Fruit fly (Drosophila melanogaster): Measurements from ENCODE around the gene wkd.

Gene wkd

DNA sequence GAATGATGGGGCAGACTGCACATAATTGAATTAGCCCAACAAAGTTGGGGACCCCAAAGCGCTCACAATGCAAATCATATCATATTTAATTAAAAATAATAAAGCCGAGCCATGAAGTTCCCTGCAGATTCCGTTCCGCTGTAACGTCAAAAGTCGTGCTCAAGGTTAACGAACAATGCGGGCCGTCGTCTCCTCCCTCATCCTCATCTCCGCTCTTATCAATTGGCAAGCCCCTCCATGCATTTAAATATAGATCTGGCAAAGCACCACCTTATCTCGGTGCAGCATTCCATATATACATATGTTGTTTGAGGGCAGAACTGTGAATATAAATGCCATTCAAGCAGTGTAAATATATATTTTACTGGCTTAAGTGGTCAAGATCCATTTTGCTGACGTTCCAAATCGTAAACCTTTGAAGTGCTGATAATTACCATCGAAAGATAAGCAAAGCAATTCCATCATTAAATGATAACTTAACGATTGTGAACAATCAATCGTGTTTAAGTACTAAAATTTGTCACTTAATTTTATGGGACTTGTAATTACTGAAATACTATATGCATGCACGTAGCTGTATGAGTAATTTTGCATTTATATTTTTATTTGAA, 16.5 kb upstream of the wkd start:
- no peak for TF ChIP-seq psq (optimal IDR thresholded peaks at IDR 0.05)
- no peak for TF ChIP-seq Sin3A (optimal IDR thresholded peaks at IDR 0.05)
- TF ChIP-seq insv (optimal IDR thresholded peaks at IDR 0.05), result no peak
- no peak for TF ChIP-seq ttk (optimal IDR thresholded peaks at IDR 0.05)
- no peak for TF ChIP-seq Myc (optimal IDR thresholded peaks at IDR 0.05)
- TF ChIP-seq h (optimal IDR thresholded peaks at IDR 0.05), result no peak

DNA sequence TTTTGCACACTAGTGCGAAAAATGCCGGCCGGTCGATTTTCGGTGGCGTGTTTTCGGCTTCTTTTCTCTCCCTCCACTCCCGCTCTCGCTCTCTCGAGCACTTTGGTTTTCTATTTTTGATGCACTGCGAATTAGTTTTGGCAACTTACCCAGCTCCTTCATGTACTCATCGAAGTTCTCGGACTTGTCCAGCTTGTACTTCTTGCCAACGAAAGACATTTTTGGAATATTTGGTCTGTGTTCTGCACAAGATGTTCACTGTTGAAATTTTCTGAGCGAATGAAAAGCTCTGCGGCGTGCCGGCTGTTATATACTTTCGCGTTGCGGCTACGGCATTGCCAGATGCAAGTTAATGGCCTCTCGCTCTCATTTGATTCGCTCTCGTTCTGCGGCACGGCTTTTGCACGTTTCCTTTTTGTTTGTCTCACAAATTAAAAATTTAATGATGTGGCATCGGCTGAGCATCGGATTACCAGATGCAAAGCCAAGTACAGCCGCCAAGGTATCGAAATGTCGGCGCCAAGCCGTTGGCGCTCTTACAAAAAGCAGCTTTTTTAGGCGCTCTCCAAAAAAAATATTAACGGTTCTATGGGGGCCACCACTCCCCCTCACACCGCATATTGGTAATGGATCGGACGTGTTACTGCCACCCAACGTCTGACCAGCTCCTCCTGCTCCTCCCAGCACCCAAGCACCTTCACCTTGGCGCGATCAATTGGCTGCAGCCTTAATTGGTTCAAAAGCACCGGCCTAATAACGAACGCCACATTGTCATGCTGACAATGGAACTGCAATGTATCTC, 14.4 kb upstream of the wkd start, which contains the start of the genes fabp and sea:
Gene fabp (minus strand): TSS at position 286 of the 802 bp plus-strand sequence.
Gene sea (minus strand): TSS at position 286 of the 802 bp plus-strand sequence.
- TF ChIP-seq Sin3A (optimal IDR thresholded peaks at IDR 0.05) (no peak), psq (optimal IDR thresholded peaks at IDR 0.05) (no peak), ttk (optimal IDR thresholded peaks at IDR 0.05) (no peak), h (optimal IDR thresholded peaks at IDR 0.05) (no peak), insv (optimal IDR thresholded peaks at IDR 0.05) (no peak), Myc (optimal IDR thresholded peaks at IDR 0.05) (no peak)

DNA sequence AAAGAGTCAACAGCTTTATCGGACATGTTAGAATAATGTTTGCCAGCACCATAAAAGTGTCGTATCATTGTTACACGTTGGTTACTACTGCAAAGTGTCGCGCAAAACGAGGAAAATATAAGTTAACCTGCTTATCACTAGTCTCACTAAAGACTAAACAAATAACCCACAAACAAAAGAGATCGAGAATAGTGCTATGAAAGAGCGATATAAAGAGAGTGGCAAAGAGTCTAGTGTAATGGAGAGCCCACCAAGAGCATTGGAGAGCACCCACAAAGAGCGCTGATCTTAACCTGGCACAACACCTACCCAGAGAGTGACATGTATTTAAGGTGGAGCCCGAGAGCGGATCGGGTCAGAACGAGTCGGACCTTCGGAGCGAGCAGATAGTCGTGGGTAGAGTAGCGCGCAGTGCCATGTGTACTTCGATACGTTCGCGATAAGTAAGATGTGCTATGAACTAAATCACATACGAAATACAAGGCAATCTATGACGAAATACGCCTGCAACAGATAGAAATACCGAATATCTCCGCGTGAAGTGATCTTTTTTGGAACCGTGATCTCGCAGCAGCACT, 12.4 kb upstream of the wkd start, which contains the start of gene Mrp4:
Gene Mrp4 (plus strand): TSS at position 378 of the 578 bp plus-strand sequence.
- TF ChIP-seq h (optimal IDR thresholded peaks at IDR 0.05) (no peak), psq (optimal IDR thresholded peaks at IDR 0.05) (no peak), Myc (optimal IDR thresholded peaks at IDR 0.05) (no peak), ttk (optimal IDR thresholded peaks at IDR 0.05) (no peak), insv (optimal IDR thresholded peaks at IDR 0.05) (no peak), Sin3A (optimal IDR thresholded peaks at IDR 0.05) (no peak)

DNA sequence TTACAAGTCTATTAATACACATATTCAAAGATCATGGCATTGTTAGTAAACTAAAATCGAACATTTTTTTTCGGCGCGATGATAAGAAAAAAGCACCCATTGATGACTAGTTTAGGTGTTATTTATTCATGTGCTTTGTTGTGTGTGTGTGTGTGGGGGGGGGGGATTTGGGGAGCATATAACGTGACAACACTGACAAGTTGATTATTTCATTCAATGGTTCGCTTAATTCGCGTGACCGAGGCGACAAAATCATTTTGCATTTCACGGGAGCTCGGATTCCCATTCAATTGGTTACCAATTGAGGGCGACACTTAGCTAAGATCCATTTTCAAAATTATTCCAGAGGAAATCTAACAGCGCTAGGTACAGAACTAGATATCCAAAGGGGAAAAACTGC, 11.4 kb upstream of the wkd start:
- TF ChIP-seq insv (optimal IDR thresholded peaks at IDR 0.05), result no peak
- TF ChIP-seq psq (optimal IDR thresholded peaks at IDR 0.05), result no peak
- TF ChIP-seq Myc (optimal IDR thresholded peaks at IDR 0.05), result no peak
- TF ChIP-seq h (optimal IDR thresholded peaks at IDR 0.05), result no peak
- no peak for TF ChIP-seq ttk (optimal IDR thresholded peaks at IDR 0.05)
- TF ChIP-seq Sin3A (optimal IDR thresholded peaks at IDR 0.05), result no peak

DNA sequence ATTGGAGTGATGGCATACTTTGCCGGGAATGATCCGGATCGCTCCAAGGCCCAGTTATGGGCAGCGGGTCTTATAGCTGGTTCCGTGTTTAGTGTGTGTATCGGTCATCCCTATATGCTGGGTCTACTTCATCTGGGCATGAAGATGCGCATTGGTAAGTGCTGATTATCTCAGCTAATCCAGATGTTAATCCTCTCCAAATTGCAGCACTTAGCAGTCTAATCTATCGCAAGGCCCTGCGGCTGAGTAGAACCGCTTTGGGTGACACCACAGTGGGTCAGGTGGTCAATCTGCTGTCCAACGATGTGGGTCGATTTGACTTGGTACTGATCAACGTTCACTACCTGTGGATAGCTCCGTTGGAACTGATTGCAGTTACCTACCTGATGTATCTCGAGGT, 10.0 kb upstream of the wkd start:
- TF ChIP-seq insv (optimal IDR thresholded peaks at IDR 0.05), result no peak
- no peak for TF ChIP-seq Myc (optimal IDR thresholded peaks at IDR 0.05)
- no peak for TF ChIP-seq h (optimal IDR thresholded peaks at IDR 0.05)
- TF ChIP-seq Sin3A (optimal IDR thresholded peaks at IDR 0.05), result no peak
- no peak for TF ChIP-seq ttk (optimal IDR thresholded peaks at IDR 0.05)
- no peak for TF ChIP-seq psq (optimal IDR thresholded peaks at IDR 0.05)

DNA sequence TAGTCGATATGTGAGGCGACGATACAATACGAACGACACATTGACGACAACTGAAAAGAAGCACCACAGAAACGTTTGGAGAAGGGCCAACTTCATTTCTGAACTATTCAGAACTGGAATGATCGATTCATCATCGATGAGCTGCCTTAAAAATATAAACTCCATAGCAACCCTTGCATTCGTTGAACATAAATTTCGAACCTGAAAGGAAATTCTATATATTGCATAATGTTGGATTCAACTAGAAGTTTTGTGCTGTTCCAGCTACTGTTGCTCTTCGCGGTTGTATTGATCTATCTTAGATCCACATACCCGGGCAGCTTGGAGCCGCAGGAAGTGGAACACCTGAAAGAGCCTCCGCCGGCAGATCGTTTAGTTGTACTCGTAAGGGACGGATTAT, 2.7 kb upstream of the wkd start, which contains the start of the genes CG6790 and CG5342:
Gene CG6790 (minus strand): TSS at position 101 of the 400 bp plus-strand sequence.
Gene CG5342 (plus strand): TSS at position 182 of the 400 bp plus-strand sequence.
- TF ChIP-seq insv (optimal IDR thresholded peaks at IDR 0.05) (no peak), psq (optimal IDR thresholded peaks at IDR 0.05) (no peak), Sin3A (optimal IDR thresholded peaks at IDR 0.05) (no peak), Myc (optimal IDR thresholded peaks at IDR 0.05) (no peak), h (optimal IDR thresholded peaks at IDR 0.05) (no peak), ttk (optimal IDR thresholded peaks at IDR 0.05) (no peak)

DNA sequence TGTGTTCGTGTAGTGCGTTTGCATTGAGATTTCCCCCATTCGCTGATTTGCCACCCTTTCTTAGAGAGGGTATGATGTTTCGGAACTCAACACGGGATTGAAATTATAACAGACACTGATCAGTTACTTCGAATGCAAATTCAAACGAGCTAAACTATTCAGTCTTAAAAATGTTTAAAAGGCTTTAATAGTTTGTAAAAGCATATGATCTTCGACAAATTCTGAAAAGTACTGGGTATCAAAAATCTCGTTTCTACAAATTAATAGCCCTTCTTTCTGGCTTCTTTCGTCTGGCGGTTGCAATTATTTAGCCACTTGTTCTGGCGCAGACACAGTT, 845 bp downstream of the wkd start:
- no peak for TF ChIP-seq psq (optimal IDR thresholded peaks at IDR 0.05)

DNA sequence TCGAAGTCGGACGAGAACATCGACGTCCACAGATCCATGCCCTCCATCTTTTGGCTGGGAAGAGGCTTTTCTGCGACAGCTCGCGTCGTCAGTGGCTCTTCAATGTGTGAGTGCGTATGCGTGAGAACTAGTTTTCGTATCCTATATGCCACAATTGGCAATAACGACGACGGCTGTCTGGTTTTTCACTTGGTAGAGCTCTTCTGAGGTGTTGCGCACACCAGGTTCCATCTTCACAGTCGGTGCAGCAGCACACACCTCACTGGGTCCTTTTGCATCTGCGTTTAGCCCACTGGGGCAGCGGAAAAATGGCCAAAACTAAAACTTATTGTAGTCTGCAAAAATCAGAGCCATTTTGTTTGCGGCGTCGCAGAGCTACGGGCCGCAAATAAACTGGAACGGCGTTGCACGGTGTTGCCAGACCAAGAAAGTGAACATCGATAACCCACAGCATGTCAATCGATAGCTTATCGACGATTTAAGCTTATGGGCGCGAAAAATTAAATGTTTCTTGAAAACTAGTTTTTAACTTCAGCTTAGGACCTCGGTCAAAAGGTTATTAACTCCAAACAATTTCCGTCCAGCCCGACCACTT, 8.5 kb downstream of the wkd start, which contains the start of gene CG6791:
Gene CG6791 (minus strand): TSS at position 383 of the 595 bp plus-strand sequence.
- TF ChIP-seq ttk (optimal IDR thresholded peaks at IDR 0.05) (no peak), psq (optimal IDR thresholded peaks at IDR 0.05) (no peak), h (optimal IDR thresholded peaks at IDR 0.05) (no peak), Myc (optimal IDR thresholded peaks at IDR 0.05) (no peak), Sin3A (optimal IDR thresholded peaks at IDR 0.05) (no peak), insv (optimal IDR thresholded peaks at IDR 0.05) (no peak)

DNA sequence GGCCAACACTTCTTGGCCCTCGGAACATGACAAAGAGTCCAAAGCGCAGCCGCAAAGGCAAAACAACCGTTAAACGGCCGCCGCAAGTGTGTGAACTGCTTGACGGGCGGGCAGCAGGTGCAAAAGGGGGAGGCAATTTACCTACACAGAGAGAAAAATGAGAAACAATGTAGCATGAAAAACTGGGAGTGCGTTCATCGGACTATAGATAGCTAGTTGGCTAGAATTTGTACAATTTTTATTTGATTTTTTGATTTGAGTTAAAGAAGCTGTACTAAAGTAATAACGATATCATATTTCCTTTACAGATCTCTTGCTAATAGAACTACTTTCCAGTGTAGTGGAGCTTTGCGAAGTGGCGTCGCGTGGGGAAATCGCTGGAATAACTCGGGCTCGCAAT, 14.1 kb downstream of the wkd start:
- no peak for TF ChIP-seq Sin3A (optimal IDR thresholded peaks at IDR 0.05)
- no peak for TF ChIP-seq Myc (optimal IDR thresholded peaks at IDR 0.05)
- TF ChIP-seq ttk (optimal IDR thresholded peaks at IDR 0.05), result no peak
- no peak for TF ChIP-seq insv (optimal IDR thresholded peaks at IDR 0.05)
- no peak for TF ChIP-seq h (optimal IDR thresholded peaks at IDR 0.05)
- no peak for TF ChIP-seq psq (optimal IDR thresholded peaks at IDR 0.05)

DNA sequence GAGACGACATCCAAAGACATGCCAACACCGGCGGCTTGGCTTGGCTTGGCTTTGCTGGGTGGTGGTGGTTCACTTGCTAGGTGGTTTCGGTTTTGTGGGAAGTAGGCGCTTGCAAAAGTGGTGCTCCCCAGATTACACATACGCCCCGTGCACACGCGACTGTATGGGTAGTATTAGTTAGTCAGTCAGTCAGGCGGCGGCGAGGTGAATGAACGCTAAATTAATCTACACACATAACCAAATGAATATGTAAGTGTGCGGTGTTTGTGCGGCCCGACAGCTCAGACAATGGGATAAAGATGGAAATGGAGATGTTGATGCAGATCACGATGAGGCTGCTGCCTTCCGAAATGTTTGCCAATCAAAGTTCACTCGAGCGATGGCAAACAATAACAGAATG, 21.8 kb downstream of the wkd start:
- TF ChIP-seq h (optimal IDR thresholded peaks at IDR 0.05) (no peak), Sin3A (optimal IDR thresholded peaks at IDR 0.05) (no peak), psq (optimal IDR thresholded peaks at IDR 0.05) (no peak), ttk (optimal IDR thresholded peaks at IDR 0.05) (no peak), insv (optimal IDR thresholded peaks at IDR 0.05) (no peak), Myc (optimal IDR thresholded peaks at IDR 0.05) (no peak)

DNA sequence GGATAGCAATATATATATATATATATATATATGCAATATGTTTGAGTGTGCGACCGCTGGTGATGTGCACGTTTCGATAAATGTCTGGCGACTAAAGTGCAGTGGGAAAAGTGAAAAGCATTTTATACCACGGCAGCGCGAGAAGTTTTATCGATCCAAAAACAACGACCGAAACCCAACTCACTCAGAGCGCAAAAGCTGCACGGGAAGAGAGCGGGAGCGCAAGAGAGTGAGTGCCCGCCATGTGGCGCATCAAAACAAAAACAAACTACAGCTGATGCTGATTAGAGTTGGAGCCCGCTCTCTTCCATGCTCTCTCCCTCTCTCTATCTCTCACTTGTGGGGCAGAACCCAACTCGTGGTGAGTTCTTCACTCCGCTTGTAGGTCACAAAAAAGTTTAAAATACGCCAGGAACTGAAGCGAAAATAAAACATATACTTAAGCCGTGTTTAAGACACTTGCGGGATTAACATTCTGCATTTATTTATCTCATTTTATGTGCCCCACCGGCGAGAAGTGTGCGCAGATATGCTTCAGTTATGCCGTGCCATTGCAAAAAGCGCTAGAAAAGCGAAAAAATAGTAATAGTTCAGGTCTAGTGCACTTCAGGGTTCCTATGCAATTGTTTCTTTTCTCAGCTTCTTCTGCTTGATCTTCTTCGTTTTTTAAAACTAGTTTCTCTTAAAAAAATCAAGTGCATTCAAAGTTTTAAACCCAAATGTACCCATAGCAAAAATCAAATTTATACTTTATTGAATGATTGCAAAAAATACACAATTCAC, 23.5 kb downstream of the wkd start:
- TF ChIP-seq psq (optimal IDR thresholded peaks at IDR 0.05), result no peak
- TF ChIP-seq h (optimal IDR thresholded peaks at IDR 0.05), result no peak
- TF ChIP-seq insv (optimal IDR thresholded peaks at IDR 0.05), result no peak
- no peak for TF ChIP-seq Myc (optimal IDR thresholded peaks at IDR 0.05)
- TF ChIP-seq ttk (optimal IDR thresholded peaks at IDR 0.05), result no peak
- TF ChIP-seq Sin3A (optimal IDR thresholded peaks at IDR 0.05), result no peak

All from Kc167 (cell line).